Worm (Caenorhabditis elegans) whole organism, L2 larva: Measurements from ENCODE around the gene T02D1.4.

Experiments used
- C34F6.9 ChIP-seq: fragments of 150-350 bp; optimal IDR thresholded peaks from 2 replicates; lab custom pipeline; 2014; ENCODE audit warnings: missing biosample characterization, missing genetic modification characterization
- F13H6.1 ChIP-seq: sonication (generic microtip); optimal IDR thresholded peaks from 2 replicates; lab custom pipeline; 2016; ENCODE audit warnings: missing genetic modification characterization, missing compliant biosample characterization
- R02D3.7 ChIP-seq: fragments of 150-350 bp; optimal IDR thresholded peaks from 2 replicates; lab custom pipeline; 2014; ENCODE audit warnings: missing biosample characterization, missing genetic modification characterization
- Y55F3AM.14 ChIP-seq: fragments of 200-800 bp; sonication (Bioruptor generic); optimal IDR thresholded peaks from 2 replicates; lab custom pipeline; 2018; ENCODE audit warnings: mild to moderate bottlenecking, missing genetic modification characterization, missing compliant biosample characterization
- aly-2 ChIP-seq: fragments of 150-350 bp; optimal IDR thresholded peaks from 2 replicates; lab custom pipeline; 2014; ENCODE audit warnings: missing biosample characterization, missing genetic modification characterization
- ceh-16 ChIP-seq: fragments of 150-350 bp; optimal IDR thresholded peaks from 2 replicates; lab custom pipeline; 2014; ENCODE audit warnings: missing biosample characterization, missing genetic modification characterization
- ceh-82 ChIP-seq: fragments of 150-350 bp; optimal IDR thresholded peaks from 2 replicates; lab custom pipeline; 2014; ENCODE audit warnings: missing biosample characterization, missing genetic modification characterization
- crh-2 ChIP-seq: sonication (generic microtip); optimal IDR thresholded peaks from 2 replicates; lab custom pipeline; 2017; ENCODE audit warnings: missing biosample characterization, missing genetic modification characterization
- dmd-4 ChIP-seq: sonication (generic microtip); optimal IDR thresholded peaks from 2 replicates; lab custom pipeline; 2017; ENCODE audit warnings: missing biosample characterization, missing genetic modification characterization
- elt-1 ChIP-seq: fragments of 150-350 bp; optimal IDR thresholded peaks from 2 replicates; lab custom pipeline; 2014; ENCODE audit warnings: missing biosample characterization, missing genetic modification characterization
- elt-3 ChIP-seq: sonication (generic microtip); optimal IDR thresholded peaks from 2 replicates; lab custom pipeline; 2017; ENCODE audit warnings: missing biosample characterization, missing genetic modification characterization
- fos-1 ChIP-seq: fragments of 150-350 bp; optimal IDR thresholded peaks from 2 replicates; lab custom pipeline; 2014; ENCODE audit warnings: missing biosample characterization, missing genetic modification characterization
- lin-13 ChIP-seq: fragments of 150-350 bp; optimal IDR thresholded peaks from 2 replicates; lab custom pipeline; 2014; ENCODE audit warnings: missing biosample characterization, missing genetic modification reagents, missing genetic modification characterization
- lin-39 ChIP-seq: fragments of 150-350 bp; optimal IDR thresholded peaks from 2 replicates; lab custom pipeline; 2014; ENCODE audit warnings: missing biosample characterization, missing genetic modification reagents, missing genetic modification characterization
- lsy-2 ChIP-seq, 2 experiments: fragments of 150-350 bp in 1 of 2; sonication (generic microtip) in 1 of 2; optimal IDR thresholded peaks; 2 replicates each; lab custom pipeline; 2014 to 2017; ENCODE audit warnings: missing biosample characterization in 2 of 2, missing genetic modification characterization in 2 of 2
- mab-5 ChIP-seq: fragments of 150-350 bp; optimal IDR thresholded peaks from 2 replicates; lab custom pipeline; 2014; ENCODE audit warnings: missing biosample characterization, missing genetic modification characterization
- mbf-1 ChIP-seq: sonication (generic microtip); optimal IDR thresholded peaks from 2 replicates; lab custom pipeline; 2017; ENCODE audit warnings: missing biosample characterization, missing genetic modification characterization
- mdl-1 ChIP-seq, 2 experiments: fragments of 150-350 bp in 1 of 2; sonication (generic microtip) in 1 of 2; optimal IDR thresholded peaks; 2 replicates each; lab custom pipeline; 2017; ENCODE audit warnings: missing biosample characterization in 2 of 2, missing genetic modification characterization in 2 of 2
- nhr-10 ChIP-seq: sonication (generic microtip); optimal IDR thresholded peaks from 2 replicates; lab custom pipeline; 2017; ENCODE audit warnings: missing biosample characterization, missing genetic modification characterization
- nhr-11 ChIP-seq: fragments of 150-350 bp; optimal IDR thresholded peaks from 2 replicates; lab custom pipeline; 2014; ENCODE audit warnings: missing biosample characterization, missing genetic modification characterization
- nhr-129 ChIP-seq: fragments of 150-350 bp; optimal IDR thresholded peaks from 2 replicates; lab custom pipeline; 2014; ENCODE audit warnings: missing biosample characterization, missing genetic modification characterization
- nhr-21 ChIP-seq: fragments of 150-350 bp; optimal IDR thresholded peaks from 2 replicates; lab custom pipeline; 2014; ENCODE audit warnings: missing biosample characterization, missing genetic modification characterization
- nhr-23 ChIP-seq: fragments of 150-350 bp; optimal IDR thresholded peaks from 2 replicates; lab custom pipeline; 2014; ENCODE audit warnings: missing biosample characterization, missing genetic modification reagents, missing genetic modification characterization
- nhr-237 ChIP-seq: fragments of 150-350 bp; optimal IDR thresholded peaks from 2 replicates; lab custom pipeline; 2014; ENCODE audit warnings: missing biosample characterization, missing genetic modification characterization
- nhr-6 ChIP-seq: fragments of 150-350 bp; optimal IDR thresholded peaks from 2 replicates; lab custom pipeline; 2014; ENCODE audit warnings: missing biosample characterization, missing genetic modification characterization
- nhr-77 ChIP-seq: fragments of 150-350 bp; optimal IDR thresholded peaks from 2 replicates; lab custom pipeline; 2014; ENCODE audit warnings: missing biosample characterization, missing genetic modification characterization
- peb-1 ChIP-seq: fragments of 150-350 bp; optimal IDR thresholded peaks from 2 replicates; lab custom pipeline; 2014; ENCODE audit warnings: missing biosample characterization, missing genetic modification characterization
- sem-4 ChIP-seq: fragments of 150-350 bp; optimal IDR thresholded peaks from 2 replicates; lab custom pipeline; 2014; ENCODE audit warnings: missing biosample characterization, missing genetic modification reagents, missing genetic modification characterization
- skn-1 ChIP-seq: sonication (generic microtip); optimal IDR thresholded peaks from 2 replicates; lab custom pipeline; 2017; ENCODE audit warnings: missing biosample characterization, missing genetic modification characterization
- sma-3 ChIP-seq: sonication (generic microtip); optimal IDR thresholded peaks from 2 replicates; lab custom pipeline; 2016; ENCODE audit warnings: missing genetic modification reagents, missing genetic modification characterization, missing compliant biosample characterization
- sma-9 ChIP-seq, 2 experiments: fragments of 150-350 bp in 1 of 2; sonication (generic microtip) in 1 of 2; optimal IDR thresholded peaks; 2 replicates each; lab custom pipeline; 2014 to 2016; ENCODE audit warnings: missing genetic modification characterization in 2 of 2, mild to moderate bottlenecking in 1 of 2, missing biosample characterization in 1 of 2, missing compliant biosample characterization in 1 of 2, missing genetic modification reagents in 1 of 2, moderate library complexity in 1 of 2
- snpc-4 ChIP-seq: fragments of 150-350 bp; optimal IDR thresholded peaks from 2 replicates; lab custom pipeline; 2014; ENCODE audit warnings: missing biosample characterization, missing genetic modification characterization
- unc-39 ChIP-seq: fragments of 150-350 bp; optimal IDR thresholded peaks from 2 replicates; lab custom pipeline; 2014; ENCODE audit warnings: missing biosample characterization, missing genetic modification characterization
- unc-55 ChIP-seq: fragments of 150-350 bp; sonication (generic microtip); optimal IDR thresholded peaks from 3 replicates; lab custom pipeline; 2014; ENCODE audit warnings: missing biosample characterization, missing genetic modification reagents, missing genetic modification characterization
- unc-62 ChIP-seq: fragments of 150-350 bp; optimal IDR thresholded peaks from 2 replicates; lab custom pipeline; 2014; ENCODE audit warnings: missing biosample characterization, missing genetic modification reagents, missing genetic modification characterization
- zag-1 ChIP-seq: fragments of 150-350 bp; optimal IDR thresholded peaks from 2 replicates; lab custom pipeline; 2014; ENCODE audit warnings: missing biosample characterization, missing genetic modification characterization
- ztf-11 ChIP-seq: sonication (generic microtip); optimal IDR thresholded peaks from 2 replicates; lab custom pipeline; 2017; ENCODE audit warnings: missing biosample characterization, missing genetic modification characterization
- ztf-4 ChIP-seq: fragments of 150-350 bp; optimal IDR thresholded peaks from 2 replicates; lab custom pipeline; 2014; ENCODE audit warnings: missing biosample characterization, missing genetic modification characterization

Gene T02D1.4

ce11 chrIV:17417723-17418122 is 18.2 kb downstream of the T02D1.4 start, which contains the start of gene npr-26:
TSS of gene npr-26 (minus strand) at chrIV:17417823.
- TF ChIP-seq mdl-1 (tag; optimal IDR thresholded peaks at IDR 0.05; lab: Kevin White, UChicago) = no peak
- TF ChIP-seq ztf-11 (tag; lab: Kevin White, UChicago) = no peak
- TF ChIP-seq nhr-6 (tag; lab: Kevin White, UChicago) = no peak
- no peak for TF ChIP-seq nhr-11 (tag; lab: Kevin White, UChicago)
- TF ChIP-seq fos-1 = no peak
- TF ChIP-seq mab-5 (tag; lab: Kevin White, UChicago) = no peak
- TF ChIP-seq unc-62 (GFP tag; lab: Kevin White, UChicago) = no peak
- no peak for TF ChIP-seq dmd-4 (tag; lab: Kevin White, UChicago)
- TF ChIP-seq lin-13 (GFP tag; lab: Kevin White, UChicago) = no peak
- TF ChIP-seq crh-2 = no peak
- TF ChIP-seq lsy-2 (tag; optimal IDR thresholded peaks at IDR 0.05; lab: Kevin White, UChicago) = no peak
- no peak for TF ChIP-seq ceh-82 (tag; lab: Kevin White, UChicago)
- no peak for TF ChIP-seq unc-39 (tag; lab: Kevin White, UChicago)
- no peak for TF ChIP-seq nhr-21 (tag; lab: Kevin White, UChicago)
- TF ChIP-seq unc-55 (GFP tag; lab: Kevin White, UChicago) = no peak
- no peak for TF ChIP-seq Y55F3AM.14 (GFP tag; lab: Kevin White, UChicago)
- no peak for TF ChIP-seq sma-9 (GFP tag; optimal IDR thresholded peaks at IDR 0.05; lab: Kevin White, UChicago)
- TF ChIP-seq sma-9 (tag; optimal IDR thresholded peaks at IDR 0.05; lab: Kevin White, UChicago) = no peak
- no peak for TF ChIP-seq lin-39 (tag; lab: Kevin White, UChicago)
- TF ChIP-seq mbf-1 (tag; lab: Kevin White, UChicago) = no peak
- no peak for TF ChIP-seq nhr-237

- TF ChIP-seq C34F6.9 (tag; lab: Kevin White, UChicago) (peak; percentile 32), Y55F3AM.14 (GFP tag; lab: Kevin White, UChicago) (no peak), unc-55 (GFP tag; lab: Kevin White, UChicago) (peak; percentile 64), sma-9 (GFP tag; optimal IDR thresholded peaks at IDR 0.05; lab: Kevin White, UChicago) (peak; percentile 33), sma-9 (tag; optimal IDR thresholded peaks at IDR 0.05; lab: Kevin White, UChicago) (no peak), F13H6.1 (tag; lab: Kevin White, UChicago) (peak; percentile 5)
Measured at ce11 chrIV:17426970-17427369, 27.4 kb downstream of the T02D1.4 start.

ce11 chrIV:17427423-17427822 is 27.9 kb downstream of the T02D1.4 start, which contains the start of gene C06A12.3:
TSS of gene C06A12.3 (plus strand) at chrIV:17427723.
- no peak for TF ChIP-seq aly-2 (tag; lab: Kevin White, UChicago)
- TF ChIP-seq Y55F3AM.14 (GFP tag; lab: Kevin White, UChicago) = no peak
- no peak for TF ChIP-seq sem-4
- TF ChIP-seq ztf-4 = no peak
- no peak for TF ChIP-seq nhr-237
- TF ChIP-seq nhr-10 = no peak
- no peak for TF ChIP-seq R02D3.7 (tag; lab: Kevin White, UChicago)
- TF ChIP-seq skn-1 (tag; lab: Kevin White, UChicago) = no peak
- TF ChIP-seq nhr-11 (tag; lab: Kevin White, UChicago) = no peak
- no peak for TF ChIP-seq sma-3 (GFP tag; lab: Kevin White, UChicago)
- TF ChIP-seq elt-3 (tag; lab: Kevin White, UChicago) = no peak
- no peak for TF ChIP-seq nhr-77
- TF ChIP-seq fos-1 = no peak
- no peak for TF ChIP-seq ztf-11 (tag; lab: Kevin White, UChicago)
- TF ChIP-seq nhr-129 (tag; lab: Kevin White, UChicago) = no peak
- TF ChIP-seq nhr-23 = no peak
- no peak for TF ChIP-seq elt-1

ce11 chrIV:17431287-17431686 is 31.7 kb downstream of the T02D1.4 start, which contains the start of gene lact-6:
TSS of gene lact-6 (minus strand) at chrIV:17431387.
- TF ChIP-seq C34F6.9 (tag; lab: Kevin White, UChicago) (no peak), peb-1 (no peak), ceh-16 (no peak), nhr-11 (tag; lab: Kevin White, UChicago) (no peak), unc-62 (GFP tag; lab: Kevin White, UChicago) (no peak), fos-1 (no peak), zag-1 (no peak), snpc-4 (tag; lab: Kevin White, UChicago) (no peak)
